Worm (Caenorhabditis elegans) whole organism, early embryonic: ENCODE results near the gene ima-3.
A peak's percentile ranks its signal among the peaks of the same experiment; 100 is the strongest.

Source experiments
- B0310.2 ChIP-seq: sonication (generic microtip); optimal IDR thresholded peaks from 2 replicates; lab custom pipeline; 2016; ENCODE audit warnings: mild to moderate bottlenecking, missing genetic modification characterization, missing compliant biosample characterization
- F13C5.2 ChIP-seq: sonication (generic microtip); optimal IDR thresholded peaks from 2 replicates; lab custom pipeline; 2017; ENCODE audit warnings: mild to moderate bottlenecking, missing genetic modification characterization, inconsistent platforms, missing compliant biosample characterization
- aly-1 ChIP-seq: sonication (generic microtip); optimal IDR thresholded peaks from 2 replicates; lab custom pipeline; 2016; ENCODE audit warnings: missing genetic modification characterization, missing compliant biosample characterization
- ama-1 ChIP-seq: fragments of 150-350 bp; optimal IDR thresholded peaks from 2 replicates; lab custom pipeline; 2014
- ceh-13 ChIP-seq: fragments of 200-800 bp; sonication (Bioruptor generic); optimal IDR thresholded peaks from 2 replicates; lab custom pipeline; 2018; ENCODE audit warnings: mild to moderate bottlenecking, missing genetic modification characterization, missing compliant biosample characterization
- ceh-36 ChIP-seq: sonication (generic microtip); optimal IDR thresholded peaks from 2 replicates; lab custom pipeline; 2016; ENCODE audit warnings: missing genetic modification characterization, inconsistent platforms, missing compliant biosample characterization
- ets-7 ChIP-seq: sonication (generic microtip); optimal IDR thresholded peaks from 2 replicates; lab custom pipeline; 2016; ENCODE audit warnings: missing genotype, missing genetic modification characterization, missing compliant biosample characterization
- flt-1 ChIP-seq: fragments of 200-800 bp; sonication (Bioruptor generic); IDR thresholded peaks from 2 replicates; pipeline ENCODE4 v1.3.6; 2022; ENCODE audit warnings: missing genetic modification characterization, missing compliant biosample characterization
- hmbx-1 ChIP-seq: sonication (generic microtip); optimal IDR thresholded peaks from 2 replicates; lab custom pipeline; 2016; ENCODE audit warnings: mild to moderate bottlenecking, missing genetic modification characterization, missing compliant biosample characterization
- hmg-4 ChIP-seq: fragments of 200-800 bp; sonication (Bioruptor generic); optimal IDR thresholded peaks from 2 replicates; lab custom pipeline; 2018; ENCODE audit warnings: mild to moderate bottlenecking, missing genetic modification characterization, missing compliant biosample characterization
- hnd-1 ChIP-seq: sonication (generic microtip); optimal IDR thresholded peaks from 2 replicates; lab custom pipeline; 2016; ENCODE audit warnings: missing genetic modification characterization, missing compliant biosample characterization
- pes-1 ChIP-seq: fragments of 200-800 bp; sonication (Bioruptor generic); IDR thresholded peaks from 2 replicates; pipeline ENCODE4 v1.3.6; 2022; ENCODE audit warnings: missing genetic modification reagents, missing genetic modification characterization, missing compliant biosample characterization
- scrt-1 ChIP-seq: fragments of 200-800 bp; sonication (Bioruptor generic); IDR thresholded peaks from 2 replicates; pipeline ENCODE4 v1.3.6; 2022; ENCODE audit warnings: missing genetic modification characterization, missing compliant biosample characterization
- sea-1 ChIP-seq: fragments of 200-800 bp; sonication (Bioruptor generic); conservative IDR thresholded peaks from 2 replicates; pipeline ENCODE4 v1.3.6; 2022; ENCODE audit warnings: missing genetic modification characterization, missing compliant biosample characterization
- tbx-11 ChIP-seq: fragments of 200-800 bp; sonication (Bioruptor generic); IDR thresholded peaks from 2 replicates; pipeline ENCODE4 v1.3.6; 2022; ENCODE audit warnings: missing genetic modification characterization, missing compliant biosample characterization
- tbx-37 ChIP-seq: fragments of 200-800 bp; sonication (Bioruptor generic); conservative IDR thresholded peaks from 2 replicates; pipeline ENCODE4 v1.3.6; 2022; ENCODE audit warnings: missing genetic modification reagents, missing genetic modification characterization, missing compliant biosample characterization
- tra-4 ChIP-seq: sonication (generic microtip); optimal IDR thresholded peaks from 2 replicates; lab custom pipeline; 2017; ENCODE audit warnings: missing genetic modification characterization, missing compliant biosample characterization

Gene ima-3

ce11 chrIV:7554351-7554750 is 7.1 kb downstream of the ima-3 start, which contains the start of gene F49E8.6:
F49E8.6 (minus strand) TSS chrIV:7554667.
- TF ChIP-seq aly-1 (tag; lab: Kevin White, UChicago) (no peak), B0310.2 (tag; lab: Kevin White, UChicago) (no peak), tbx-37 (GFP tag; lab: Robert Waterston, UW) (no peak), hnd-1 (tag; lab: Kevin White, UChicago) (no peak), F13C5.2 (tag; lab: Kevin White, UChicago) (no peak)

- TF ChIP-seq tbx-37 (GFP tag; lab: Robert Waterston, UW), result no peak
- no peak for TF ChIP-seq pes-1
- no peak for TF ChIP-seq tra-4 (tag; lab: Kevin White, UChicago)
- TF ChIP-seq ceh-36, result no peak
- no peak for TF ChIP-seq ama-1 (lab: Kevin White, UChicago)
- no peak for TF ChIP-seq hmg-4
- no peak for TF ChIP-seq sea-1 (GFP tag; lab: Robert Waterston, UW)
- no peak for TF ChIP-seq aly-1 (tag; lab: Kevin White, UChicago)
- no peak for TF ChIP-seq B0310.2 (tag; lab: Kevin White, UChicago)
- no peak for TF ChIP-seq ceh-13 (GFP tag; lab: Kevin White, UChicago)
- no peak for TF ChIP-seq flt-1 (GFP tag; lab: Robert Waterston, UW)
- TF ChIP-seq tbx-11 (GFP tag; lab: Robert Waterston, UW), result no peak
Observed at ce11 chrIV:7552958-7553553, 8.4 kb downstream of the ima-3 start, which contains the start of gene dif-1. dif-1 (minus strand) TSS chrIV:7553008.

ce11 chrIV:7552100-7552499 is 9.4 kb downstream of the ima-3 start:
- TF ChIP-seq hmbx-1 (tag; lab: Kevin White, UChicago) (no peak), ama-1 (lab: Kevin White, UChicago) (no peak), F13C5.2 (tag; lab: Kevin White, UChicago) (no peak), pes-1 (no peak), tbx-37 (GFP tag; lab: Robert Waterston, UW) (no peak), hnd-1 (tag; lab: Kevin White, UChicago) (no peak), ets-7 (tag; lab: Kevin White, UChicago) (no peak), ceh-13 (GFP tag; lab: Kevin White, UChicago) (no peak), scrt-1 (GFP tag; lab: Robert Waterston, UW) (no peak), sea-1 (GFP tag; lab: Robert Waterston, UW) (no peak), ceh-36 (no peak), flt-1 (GFP tag; lab: Robert Waterston, UW) (no peak), tra-4 (tag; lab: Kevin White, UChicago) (no peak), aly-1 (tag; lab: Kevin White, UChicago) (no peak), tbx-11 (GFP tag; lab: Robert Waterston, UW) (no peak), hmg-4 (no peak), B0310.2 (tag; lab: Kevin White, UChicago) (no peak)

- TF ChIP-seq tra-4 (tag; lab: Kevin White, UChicago) (no peak), tbx-11 (GFP tag; lab: Robert Waterston, UW) (no peak), ceh-13 (GFP tag; lab: Kevin White, UChicago) (no peak), flt-1 (GFP tag; lab: Robert Waterston, UW) (no peak), ama-1 (lab: Kevin White, UChicago) (no peak), sea-1 (GFP tag; lab: Robert Waterston, UW) (no peak), hmg-4 (no peak), hnd-1 (tag; lab: Kevin White, UChicago) (no peak), scrt-1 (GFP tag; lab: Robert Waterston, UW) (no peak), aly-1 (tag; lab: Kevin White, UChicago) (no peak), pes-1 (no peak), F13C5.2 (tag; lab: Kevin White, UChicago) (no peak), ets-7 (tag; lab: Kevin White, UChicago) (no peak)
Observed at ce11 chrIV:7551254-7551653, 10.2 kb downstream of the ima-3 start.

- no peak for TF ChIP-seq tbx-37 (GFP tag; lab: Robert Waterston, UW)
Observed at ce11 chrIV:7550445-7550844, 11.0 kb downstream of the ima-3 start, which contains the start of gene pam-1. pam-1 (minus strand) TSS chrIV:7550812.

- TF ChIP-seq flt-1 (GFP tag; lab: Robert Waterston, UW), result no peak
- TF ChIP-seq B0310.2 (tag; lab: Kevin White, UChicago), result no peak
- TF ChIP-seq hmbx-1 (tag; lab: Kevin White, UChicago), result no peak
- TF ChIP-seq tbx-37 (GFP tag; lab: Robert Waterston, UW), result 0 out of 2 replicates have a peak, but pooled peaks have one; percentile 27
- no peak for TF ChIP-seq ceh-36
Observed at ce11 chrIV:7549844-7550243, 11.6 kb downstream of the ima-3 start.

- TF ChIP-seq aly-1 (tag; lab: Kevin White, UChicago) (no peak), B0310.2 (tag; lab: Kevin White, UChicago) (no peak), tra-4 (tag; lab: Kevin White, UChicago) (no peak), scrt-1 (GFP tag; lab: Robert Waterston, UW) (no peak), tbx-37 (GFP tag; lab: Robert Waterston, UW) (no peak), ets-7 (tag; lab: Kevin White, UChicago) (no peak), ceh-36 (no peak), tbx-11 (GFP tag; lab: Robert Waterston, UW) (no peak), pes-1 (no peak), ama-1 (lab: Kevin White, UChicago) (no peak), hmg-4 (no peak), hnd-1 (tag; lab: Kevin White, UChicago) (no peak), hmbx-1 (tag; lab: Kevin White, UChicago) (no peak), sea-1 (GFP tag; lab: Robert Waterston, UW) (no peak), F13C5.2 (tag; lab: Kevin White, UChicago) (no peak), ceh-13 (GFP tag; lab: Kevin White, UChicago) (no peak)
Observed at ce11 chrIV:7547843-7548578, 13.5 kb downstream of the ima-3 start, which contains the start of the genes cdd-2 and oef-1. cdd-2 (minus strand) TSS chrIV:7547893. oef-1 (plus strand) TSS chrIV:7548417.
